Fruit fly (Drosophila melanogaster) whole organism, adult: ENCODE data around the gene goe.
A peak's percentile ranks its signal among the peaks of the same experiment; 100 is the strongest.

Experiments
- CG11617 ChIP-seq: fragments of 200-800 bp; sonication (Bioruptor generic); optimal IDR thresholded peaks from 2 replicates; lab custom pipeline; 2017; ENCODE audit warnings: mild to moderate bottlenecking, missing biosample characterization, missing genetic modification reagents, missing genetic modification characterization
- CG12768 ChIP-seq: fragments of 200-800 bp; sonication (Bioruptor generic); optimal IDR thresholded peaks from 2 replicates; lab custom pipeline; 2017; ENCODE audit warnings: missing biosample characterization, missing genetic modification characterization, mild to moderate bottlenecking, moderate library complexity, missing genetic modification reagents
- CG14711 ChIP-seq: fragments of 200-800 bp; sonication (Bioruptor generic); optimal IDR thresholded peaks from 2 replicates; lab custom pipeline; 2018; ENCODE audit warnings: missing biosample characterization, mild to moderate bottlenecking, missing genetic modification characterization, moderate library complexity
- CG1620 ChIP-seq: fragments of 200-800 bp; sonication (Bioruptor generic); optimal IDR thresholded peaks from 2 replicates; lab custom pipeline; 2016; ENCODE audit warnings: missing biosample characterization, missing genetic modification characterization
- CG33017 ChIP-seq: fragments of 200-800 bp; sonication (Bioruptor generic); optimal IDR thresholded peaks from 2 replicates; lab custom pipeline; 2018; ENCODE audit warnings: missing biosample characterization, mild to moderate bottlenecking, missing genetic modification characterization, moderate library complexity
- CG5204 ChIP-seq: fragments of 200-800 bp; sonication (Bioruptor generic); optimal IDR thresholded peaks from 2 replicates; lab custom pipeline; 2016; ENCODE audit warnings: missing biosample characterization, missing genetic modification characterization
- CG7045 ChIP-seq: fragments of 200-800 bp; sonication (Bioruptor generic); optimal IDR thresholded peaks from 2 replicates; lab custom pipeline; 2017; ENCODE audit warnings: missing biosample characterization, mild to moderate bottlenecking, missing genetic modification characterization
- CG7101 ChIP-seq: fragments of 200-800 bp; sonication (Bioruptor generic); optimal IDR thresholded peaks from 2 replicates; lab custom pipeline; 2018; ENCODE audit warnings: missing biosample characterization, mild to moderate bottlenecking, missing genetic modification characterization, moderate library complexity
- Clk ChIP-seq: fragments of 200-800 bp; sonication (Bioruptor generic); optimal IDR thresholded peaks from 2 replicates; lab custom pipeline; 2017; ENCODE audit warnings: missing biosample characterization, missing genetic modification characterization
- Crg-1 ChIP-seq: fragments of 200-800 bp; sonication (Bioruptor generic); optimal IDR thresholded peaks from 2 replicates; lab custom pipeline; 2016; ENCODE audit warnings: missing biosample characterization, missing genetic modification characterization
- Hr96 ChIP-seq: fragments of 200-800 bp; sonication (Bioruptor generic); optimal IDR thresholded peaks from 2 replicates; lab custom pipeline; 2016; ENCODE audit warnings: missing biosample characterization, missing genetic modification characterization
- Mnt ChIP-seq: fragments of 200-800 bp; sonication (Bioruptor generic); optimal IDR thresholded peaks from 2 replicates; lab custom pipeline; 2016; ENCODE audit warnings: missing biosample characterization, mild to moderate bottlenecking, missing genetic modification characterization
- bab1 ChIP-seq: fragments of 200-800 bp; sonication (Bioruptor generic); optimal IDR thresholded peaks from 3 replicates; lab custom pipeline; 2019; ENCODE audit warnings: missing biosample characterization, mild to moderate bottlenecking, missing genetic modification characterization, moderate library complexity
- cic ChIP-seq: fragments of 200-800 bp; sonication (Bioruptor generic); optimal IDR thresholded peaks from 2 replicates; lab custom pipeline; 2017; ENCODE audit warnings: missing biosample characterization, mild to moderate bottlenecking, missing genetic modification characterization, moderate library complexity
- cnc ChIP-seq, 2 experiments: fragments of >200 bp; optimal IDR thresholded peaks; 2 replicates each; lab custom pipeline; 2017
- kay ChIP-seq: fragments of 200-800 bp; sonication (Bioruptor generic); peaks from one replicate; lab custom pipeline; 2016; ENCODE audit warnings: missing biosample characterization, missing genetic modification characterization, borderline replicate concordance
- ovo ChIP-seq: fragments of 200-800 bp; sonication (Bioruptor generic); optimal IDR thresholded peaks from 2 replicates; lab custom pipeline; 2016; ENCODE audit warnings: missing biosample characterization, missing genetic modification characterization
- pad ChIP-seq: fragments of 200-800 bp; sonication (Bioruptor generic); optimal IDR thresholded peaks from 3 replicates; lab custom pipeline; 2017; ENCODE audit warnings: missing biosample characterization, missing genetic modification characterization, mild to moderate bottlenecking, moderate library complexity, missing genetic modification reagents
- tj ChIP-seq: fragments of 200-800 bp; sonication (Bioruptor generic); optimal IDR thresholded peaks from 3 replicates; lab custom pipeline; 2017; ENCODE audit warnings: missing biosample characterization, mild to moderate bottlenecking, missing genetic modification characterization, moderate library complexity
- toe ChIP-seq: fragments of 200-800 bp; sonication (Bioruptor generic); optimal IDR thresholded peaks from 2 replicates; lab custom pipeline; 2016; ENCODE audit warnings: missing biosample characterization, missing genetic modification characterization

The goe gene

DNA sequence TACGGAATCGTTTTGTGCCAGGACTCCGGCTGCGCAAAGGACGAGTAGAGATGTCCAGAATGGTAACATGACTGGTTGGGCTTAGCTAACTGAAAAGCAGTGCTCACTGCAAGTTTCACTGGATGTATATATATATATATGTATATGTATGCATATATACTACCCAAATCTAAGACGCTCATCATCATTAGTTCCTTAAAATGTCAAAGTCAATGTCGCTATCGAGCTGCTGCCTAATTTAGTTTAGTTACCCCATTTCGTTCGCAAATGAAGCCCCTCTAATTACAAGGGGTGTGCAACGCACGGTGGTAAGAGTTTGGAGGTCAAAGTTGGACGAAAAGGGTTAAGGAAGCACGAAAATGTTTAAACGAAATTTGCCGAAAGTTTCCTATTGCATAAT lies 51.6 kb downstream of the goe start, which contains the start of gene CG9676:
CG9676 (minus strand) TSS at position 101 of the 400 bp plus-strand sequence.
- TF ChIP-seq bab1 (GFP tag; lab: Kevin White, UChicago) (no peak), CG1620 (GFP tag; lab: Kevin White, UChicago) (no peak), toe (GFP tag; lab: Kevin White, UChicago) (no peak), CG5204 (GFP tag; lab: Kevin White, UChicago) (no peak), pad (no peak), kay (GFP tag; lab: Kevin White, UChicago) (no peak), CG33017 (tag; lab: Kevin White, UChicago) (no peak), CG7101 (no peak), Crg-1 (no peak)

DNA sequence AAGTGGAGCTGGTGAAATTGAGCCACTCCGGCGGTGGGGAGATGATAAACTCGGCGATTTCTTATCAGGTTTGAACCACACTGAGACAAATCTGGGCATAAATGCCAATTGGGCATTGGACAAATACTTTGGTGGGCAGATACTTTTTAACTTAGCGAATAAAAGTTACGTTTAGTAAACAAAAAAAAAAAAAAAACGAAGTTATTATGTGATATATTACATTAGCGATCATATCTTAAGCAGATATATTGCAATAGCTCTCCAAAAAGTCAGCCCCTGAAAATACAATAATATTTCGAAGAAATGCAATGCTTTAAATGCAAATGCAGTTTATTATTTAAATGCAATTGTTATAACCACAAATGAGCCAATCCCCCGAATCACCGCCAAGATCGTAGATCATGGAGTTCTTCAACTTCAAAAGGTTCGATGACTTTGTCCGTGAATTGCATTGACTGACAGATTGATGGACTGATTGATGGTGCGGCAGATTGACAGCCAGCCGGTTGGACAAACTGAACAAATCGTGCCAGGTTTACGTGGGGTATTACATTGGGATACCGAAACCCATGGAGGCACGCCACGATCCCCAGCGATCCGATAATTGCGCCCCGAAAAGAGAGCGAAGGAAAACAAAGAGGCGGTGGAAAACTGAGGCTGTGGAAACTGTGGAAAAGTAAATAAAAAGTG lies 53.7 kb downstream of the goe start:
- TF ChIP-seq Clk (GFP tag; lab: Kevin White, UChicago): no peak

DNA sequence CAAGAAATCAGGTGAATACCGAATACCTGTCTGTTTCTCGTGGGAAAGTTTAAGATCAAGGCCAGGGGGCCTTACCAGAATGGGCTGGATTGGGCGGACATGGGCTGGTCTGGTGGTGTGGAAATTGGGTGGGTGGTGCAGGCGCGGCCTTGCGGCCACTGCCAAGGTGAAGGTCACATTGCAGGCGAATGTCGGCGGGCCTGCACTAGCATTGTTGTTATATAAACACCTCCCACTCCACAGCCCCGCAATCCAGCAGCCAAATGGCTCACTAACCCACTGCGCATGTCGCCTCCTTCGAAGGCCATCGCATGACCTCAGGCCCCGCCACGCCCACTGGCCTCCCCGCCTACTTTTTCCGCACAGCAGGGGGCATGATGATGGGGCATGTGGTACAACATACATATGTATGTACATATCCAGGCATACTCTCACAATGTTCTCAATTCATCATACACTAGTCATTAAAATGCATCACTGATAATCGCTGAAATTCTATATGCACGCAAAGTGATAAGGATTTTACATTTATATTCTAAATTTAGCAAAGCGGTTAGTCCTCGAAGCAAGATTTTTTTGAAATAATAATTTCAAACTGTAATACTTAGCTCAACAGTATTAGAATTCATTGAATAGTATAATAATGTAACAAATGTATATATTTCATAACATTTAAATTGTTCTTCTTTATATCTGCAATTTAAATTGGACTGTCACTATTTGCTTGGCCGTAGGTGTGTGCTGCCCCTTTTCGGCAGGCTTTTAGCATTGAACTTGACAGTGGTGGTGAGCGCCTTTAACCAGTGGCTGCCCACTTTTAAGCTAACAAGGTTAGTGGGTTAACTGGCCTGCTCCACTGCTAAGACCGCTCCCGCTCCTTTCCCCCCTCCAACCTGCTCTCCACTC lies 54.8 kb downstream of the goe start:
- TF ChIP-seq CG14711 (no peak), cnc (optimal IDR thresholded peaks at IDR 0.05; lab: Kevin White, UChicago) (no peak), pad (no peak), toe (GFP tag; lab: Kevin White, UChicago) (no peak), CG33017 (tag; lab: Kevin White, UChicago) (no peak), bab1 (GFP tag; lab: Kevin White, UChicago) (no peak), CG11617 (GFP tag; lab: Kevin White, UChicago) (no peak), Crg-1 (no peak), CG1620 (GFP tag; lab: Kevin White, UChicago) (no peak), kay (GFP tag; lab: Kevin White, UChicago) (no peak), CG7101 (no peak), CG7045 (GFP tag; lab: Kevin White, UChicago) (no peak), tj (no peak), Hr96 (GFP tag; lab: Kevin White, UChicago) (no peak), Mnt (GFP tag; lab: Kevin White, UChicago) (no peak), ovo (no peak), cic (GFP tag; lab: Kevin White, UChicago) (no peak)

DNA sequence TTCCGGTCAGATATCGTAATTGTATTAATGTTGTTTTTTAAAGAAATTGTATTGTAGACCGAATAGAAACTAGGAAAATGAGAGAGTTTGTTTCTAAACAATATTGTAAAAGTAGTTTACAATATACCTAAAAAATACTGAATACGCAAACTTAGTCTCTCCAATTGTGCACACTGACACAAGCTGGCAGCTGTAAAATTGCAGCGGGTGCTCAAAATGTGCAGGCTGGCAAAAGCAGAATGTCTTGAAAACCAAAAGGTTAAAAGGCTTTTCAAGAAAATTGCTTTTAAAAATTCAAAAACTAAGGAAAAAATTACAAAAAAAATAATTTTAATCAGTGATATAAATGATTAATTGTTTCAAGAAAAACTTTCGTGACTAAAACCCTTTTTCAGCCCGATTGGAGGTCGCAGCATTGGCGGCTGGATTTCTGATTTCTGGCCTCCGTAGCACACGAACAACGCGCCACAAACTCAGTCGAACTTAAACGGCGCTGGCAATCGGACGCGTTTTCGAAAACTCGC lies 56.0 kb downstream of the goe start, which contains the start of gene CG4678:
CG4678 (plus strand) TSS at position 474 of the 524 bp plus-strand sequence.
- TF ChIP-seq bab1 (GFP tag; lab: Kevin White, UChicago) (peak; percentile 9), Clk (GFP tag; lab: Kevin White, UChicago) (no peak), CG1620 (GFP tag; lab: Kevin White, UChicago) (peak; percentile 31), cnc (optimal IDR thresholded peaks at IDR 0.05; lab: Kevin White, UChicago) (no peak)

DNA sequence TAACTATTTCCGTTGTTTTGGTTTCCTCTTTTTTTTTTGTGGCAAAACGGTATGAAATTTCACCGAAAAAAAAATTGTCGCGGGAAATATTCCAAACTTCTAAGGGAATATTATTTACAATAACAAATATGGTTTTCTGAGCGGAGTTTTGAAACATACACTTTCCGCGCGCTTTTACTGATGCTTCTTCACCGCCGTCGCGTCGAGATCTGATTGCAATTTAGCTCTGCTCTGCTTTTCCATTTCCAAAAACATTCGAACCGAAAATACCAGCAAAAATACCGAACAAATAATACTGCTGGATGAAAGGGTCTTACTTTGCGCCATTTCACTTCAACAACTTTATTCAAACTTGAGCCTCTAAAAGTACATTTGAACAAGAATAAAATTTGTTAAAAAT lies 56.8 kb downstream of the goe start, which contains the start of gene Septin4:
Septin4 (minus strand) TSS at position 215 of the 400 bp plus-strand sequence.
- TF ChIP-seq CG11617 (GFP tag; lab: Kevin White, UChicago) (no peak), CG1620 (GFP tag; lab: Kevin White, UChicago) (no peak), CG12768 (GFP tag; lab: Kevin White, UChicago) (no peak), pad (no peak), kay (GFP tag; lab: Kevin White, UChicago) (peak; percentile 63), cnc (optimal IDR thresholded peaks at IDR 0.05; lab: Kevin White, UChicago) (no peak)

DNA sequence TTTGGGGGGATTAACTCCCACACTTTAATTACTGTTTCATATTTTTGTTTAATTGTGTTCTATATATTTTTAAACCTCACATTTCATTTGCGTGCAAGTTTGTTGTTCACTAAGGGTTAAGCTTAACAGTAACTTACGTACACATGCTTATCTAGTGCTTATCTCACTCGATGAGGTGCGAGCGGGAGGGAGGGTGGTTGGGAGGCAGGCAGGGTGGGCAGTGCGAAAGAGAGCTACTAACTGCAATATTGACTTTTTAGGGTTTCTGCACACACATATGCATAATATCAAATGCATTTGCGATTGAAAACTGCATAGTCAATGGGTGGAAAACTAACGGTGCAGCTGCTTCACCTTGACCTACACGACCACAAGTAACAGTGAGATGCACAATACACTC lies 57.2 kb downstream of the goe start:
- TF ChIP-seq pad: peak; percentile 86
- peak; percentile 48 for TF ChIP-seq CG14711
- TF ChIP-seq CG7045 (GFP tag; lab: Kevin White, UChicago): no peak
- peak; percentile 36 for TF ChIP-seq cic (GFP tag; lab: Kevin White, UChicago)
- TF ChIP-seq CG7101: peak; percentile 8
- TF ChIP-seq CG11617 (GFP tag; lab: Kevin White, UChicago): peak; percentile 23
- TF ChIP-seq ovo: peak; percentile 90
- no peak for TF ChIP-seq CG5204 (GFP tag; lab: Kevin White, UChicago)
- no peak for TF ChIP-seq Hr96 (GFP tag; lab: Kevin White, UChicago)
- no peak for TF ChIP-seq Clk (GFP tag; lab: Kevin White, UChicago)
